Worm (Caenorhabditis elegans) whole organism, L1 larva: ENCODE data around the gene pmp-5.

Source experiments
- blmp-1 ChIP-seq: fragments of 150-350 bp; optimal IDR thresholded peaks from 2 replicates; lab custom pipeline; 2014; ENCODE audit warnings: missing biosample characterization, missing genetic modification characterization
- ceh-82 ChIP-seq, 3 experiments: fragments of 150-350 bp in 1 of 3; sonication (generic microtip) in 2 of 3; optimal IDR thresholded peaks; 2 replicates each; lab custom pipeline; 2014 to 2017; ENCODE audit warnings: missing biosample characterization in 3 of 3, missing genetic modification characterization in 3 of 3
- elt-2 ChIP-seq: sonication (generic microtip); optimal IDR thresholded peaks from 2 replicates; lab custom pipeline; 2016; ENCODE audit warnings: missing genetic modification characterization, mild to moderate bottlenecking, inconsistent platforms, missing compliant biosample characterization, missing genetic modification reagents
- irx-1 ChIP-seq: sonication (generic microtip); optimal IDR thresholded peaks from 2 replicates; lab custom pipeline; 2016; ENCODE audit warnings: missing genetic modification characterization, missing compliant biosample characterization
- lin-15B ChIP-seq: fragments of 150-350 bp; sonication (generic microtip); optimal IDR thresholded peaks from 3 replicates; lab custom pipeline; 2014; ENCODE audit warnings: missing biosample characterization, missing genetic modification characterization
- nhr-11 ChIP-seq: fragments of 150-350 bp; optimal IDR thresholded peaks from 2 replicates; lab custom pipeline; 2014; ENCODE audit warnings: missing biosample characterization, missing genetic modification characterization
- nhr-85 ChIP-seq: sonication (generic microtip); peaks from one replicate; lab custom pipeline; 2016; ENCODE audit warnings: missing genetic modification characterization, inconsistent platforms, missing compliant biosample characterization
- zag-1 ChIP-seq: fragments of 150-350 bp; optimal IDR thresholded peaks from 2 replicates; lab custom pipeline; 2014; ENCODE audit warnings: missing biosample characterization, missing genetic modification characterization

ce11 chrV:6668741-6669140 lies 3.1 kb upstream of the pmp-5 start, which contains the start of gene str-180:
- TF ChIP-seq irx-1 (tag; lab: Kevin White, UChicago), result no peak
- TF ChIP-seq lin-15B (tag; lab: Kevin White, UChicago), result no peak
- TF ChIP-seq nhr-11 (tag; lab: Kevin White, UChicago), result no peak
- no peak for TF ChIP-seq elt-2
- TF ChIP-seq nhr-85 (tag; lab: Kevin White, UChicago), result no peak
- no peak for TF ChIP-seq ceh-82 (tag; optimal IDR thresholded peaks at IDR 0.05; lab: Kevin White, UChicago)
- no peak for TF ChIP-seq blmp-1 (tag; lab: Kevin White, UChicago)
- no peak for TF ChIP-seq zag-1 (tag; lab: Kevin White, UChicago)
